Fruit fly (Drosophila melanogaster) whole organism, embryonic: ENCODE data around the gene nudC.

Source experiments
- Atf-2 ChIP-seq: fragments of 200-800 bp; sonication (Bioruptor generic); optimal IDR thresholded peaks from 2 replicates; lab custom pipeline; 2016; ENCODE audit warnings: missing biosample characterization, missing genetic modification characterization
- Bgb ChIP-seq: fragments of 200-800 bp; sonication (Bioruptor generic); IDR thresholded peaks from 2 replicates; pipeline ENCODE4 v1.3.6; 2022; ENCODE audit warnings: missing biosample characterization, missing genetic modification characterization; ENCODE audit not compliant: partially characterized antibody
- CG10321 ChIP-seq: fragments of 200-800 bp; sonication (Bioruptor generic); IDR thresholded peaks from 2 replicates; pipeline ENCODE4 v1.3.6; 2022; ENCODE audit warnings: missing biosample characterization, missing genetic modification characterization
- CG10366 ChIP-seq: fragments of 200-800 bp; sonication (Bioruptor generic); IDR thresholded peaks from 2 replicates; pipeline ENCODE4 v1.3.6; 2022; ENCODE audit warnings: missing biosample characterization, missing genetic modification characterization
- CG10543 ChIP-seq: fragments of 200-800 bp; sonication (Bioruptor generic); optimal IDR thresholded peaks from 3 replicates; lab custom pipeline; 2017; ENCODE audit warnings: missing biosample characterization, mild to moderate bottlenecking, missing genetic modification characterization, moderate library complexity
- CG12071 ChIP-seq: fragments of 200-800 bp; sonication (Bioruptor generic); optimal IDR thresholded peaks from 3 replicates; lab custom pipeline; 2018; ENCODE audit warnings: missing biosample characterization, mild to moderate bottlenecking, missing genetic modification characterization
- CG15073 ChIP-seq: fragments of 200-800 bp; sonication (Bioruptor generic); optimal IDR thresholded peaks from 2 replicates; lab custom pipeline; 2016; ENCODE audit warnings: missing biosample characterization, missing genetic modification characterization
- CG16815 ChIP-seq: fragments of 200-800 bp; sonication (Bioruptor generic); optimal IDR thresholded peaks from 3 replicates; lab custom pipeline; 2017; ENCODE audit warnings: missing biosample characterization, mild to moderate bottlenecking, missing genetic modification characterization
- CG17568 ChIP-seq: fragments of 200-800 bp; sonication (Bioruptor generic); optimal IDR thresholded peaks from 2 replicates; lab custom pipeline; 2018; ENCODE audit warnings: missing biosample characterization, mild to moderate bottlenecking, missing genetic modification characterization, moderate library complexity
- CG18011 ChIP-seq: fragments of 200-800 bp; sonication (Bioruptor generic); optimal IDR thresholded peaks from 2 replicates; lab custom pipeline; 2017; ENCODE audit warnings: missing biosample characterization, missing genetic modification characterization, mild to moderate bottlenecking, moderate library complexity, missing genotype
- CG18262 ChIP-seq: fragments of 200-800 bp; optimal IDR thresholded peaks from 3 replicates; lab custom pipeline; 2019; ENCODE audit warnings: missing biosample characterization, mild to moderate bottlenecking, missing genetic modification characterization, moderate library complexity
- CG31441 ChIP-seq: fragments of 200-800 bp; sonication (Bioruptor generic); IDR thresholded peaks from 2 replicates; pipeline ENCODE4 v1.3.6; 2022; ENCODE audit warnings: missing biosample characterization, missing genetic modification characterization
- CG32532 ChIP-seq: fragments of 200-800 bp; sonication (Bioruptor generic); IDR thresholded peaks from 2 replicates; pipeline ENCODE4 v1.3.6; 2022; ENCODE audit warnings: missing biosample characterization, missing genetic modification characterization
- CG4328 ChIP-seq: fragments of 200-800 bp; sonication (Bioruptor generic); optimal IDR thresholded peaks from 3 replicates; lab custom pipeline; 2017; ENCODE audit warnings: missing biosample characterization, missing genetic modification reagents, missing genetic modification characterization
- CG4854 ChIP-seq: fragments of 200-800 bp; sonication (Bioruptor generic); optimal IDR thresholded peaks from 2 replicates; lab custom pipeline; 2016; ENCODE audit warnings: missing biosample characterization, missing genetic modification characterization, inconsistent platforms
- CG7786 ChIP-seq: fragments of 200-800 bp; sonication (Bioruptor generic); optimal IDR thresholded peaks from 2 replicates; lab custom pipeline; 2016; ENCODE audit warnings: missing biosample characterization, missing genetic modification characterization
- CG9437 ChIP-seq: fragments of 200-800 bp; sonication (Bioruptor generic); optimal IDR thresholded peaks from 2 replicates; lab custom pipeline; 2018; ENCODE audit warnings: missing biosample characterization, mild to moderate bottlenecking, missing genetic modification characterization
- CG9876 ChIP-seq: fragments of 200-800 bp; sonication (Bioruptor generic); optimal IDR thresholded peaks from 2 replicates; lab custom pipeline; 2016; ENCODE audit warnings: missing biosample characterization, missing genetic modification characterization
- Deaf1 ChIP-seq: fragments of 200-800 bp; optimal IDR thresholded peaks from 3 replicates; lab custom pipeline; 2019; ENCODE audit warnings: missing biosample characterization, mild to moderate bottlenecking, missing genetic modification characterization, moderate library complexity
- H15 ChIP-seq: fragments of 200-800 bp; sonication (Bioruptor generic); IDR thresholded peaks from 3 replicates; pipeline ENCODE4 v1.3.6; 2022; ENCODE audit warnings: missing biosample characterization, missing genetic modification characterization
- HLHmδ ChIP-seq: fragments of 200-800 bp; sonication (Bioruptor generic); optimal IDR thresholded peaks from 2 replicates; lab custom pipeline; 2018; ENCODE audit warnings: missing biosample characterization, mild to moderate bottlenecking, missing genetic modification characterization, moderate library complexity
- Hand ChIP-seq: fragments of 200-800 bp; sonication (Bioruptor generic); optimal IDR thresholded peaks from 2 replicates; lab custom pipeline; 2017; ENCODE audit warnings: mild to moderate bottlenecking, missing biosample characterization, missing genetic modification reagents, missing genetic modification characterization
- HmgD ChIP-seq: fragments of 200-800 bp; sonication (Bioruptor generic); optimal IDR thresholded peaks from 3 replicates; lab custom pipeline; 2016; ENCODE audit warnings: missing biosample characterization, missing genetic modification characterization
- Lpt ChIP-seq: fragments of >200 bp; optimal IDR thresholded peaks from 2 replicates; lab custom pipeline; 2018; ENCODE audit warnings: missing biosample characterization, missing genetic modification characterization
- MESR4 ChIP-seq: fragments of 200-800 bp; sonication (Bioruptor generic); optimal IDR thresholded peaks from 2 replicates; lab custom pipeline; 2018; ENCODE audit warnings: missing biosample characterization, mild to moderate bottlenecking, missing genetic modification characterization, moderate library complexity
- Med ChIP-seq: fragments of 200-800 bp; sonication (Bioruptor generic); peaks from one replicate; lab custom pipeline; 2016; ENCODE audit warnings: missing biosample characterization, missing genetic modification characterization, mild to moderate bottlenecking, inconsistent platforms, moderate library complexity
- Optix ChIP-seq: fragments of 200-800 bp; sonication (Bioruptor generic); IDR thresholded peaks from 3 replicates; pipeline ENCODE4 v1.3.6; 2022; ENCODE audit warnings: missing biosample characterization, missing genetic modification characterization
- Poxn ChIP-seq: fragments of 200-800 bp; sonication (Bioruptor generic); IDR thresholded peaks from 2 replicates; pipeline ENCODE4 v1.3.6; 2022; ENCODE audit warnings: missing biosample characterization, missing genetic modification characterization
- Ptx1 ChIP-seq: fragments of 200-800 bp; sonication (Bioruptor generic); IDR thresholded peaks from 2 replicates; pipeline ENCODE4 v1.3.6; 2022; ENCODE audit warnings: missing biosample characterization, missing genetic modification characterization
- Stat92E ChIP-seq, 3 experiments: fragments of >200 bp in 2 of 3; fragments of 200-800 bp in 1 of 3; sonication (Bioruptor generic) in 1 of 3; optimal IDR thresholded peaks; 2 replicates each; lab custom pipeline; 2017 to 2019; ENCODE audit warnings: missing biosample characterization in 3 of 3, missing genetic modification characterization in 3 of 3, mild to moderate bottlenecking in 1 of 3, moderate library complexity in 1 of 3
- amos ChIP-seq: fragments of 200-800 bp; sonication (Bioruptor generic); IDR thresholded peaks from 2 replicates; pipeline ENCODE4 v1.3.6; 2022; ENCODE audit warnings: missing biosample characterization, missing genetic modification characterization; ENCODE audit not compliant: partially characterized antibody
- btn ChIP-seq: fragments of 200-800 bp; sonication (Bioruptor generic); optimal IDR thresholded peaks from 2 replicates; lab custom pipeline; 2016; ENCODE audit warnings: missing biosample characterization, missing genetic modification characterization
- chm ChIP-seq: fragments of 200-800 bp; sonication (Bioruptor generic); IDR thresholded peaks from 2 replicates; pipeline ENCODE4 v1.3.6; 2022; ENCODE audit warnings: missing biosample characterization, missing genetic modification characterization
- crol ChIP-seq: fragments of 200-800 bp; sonication (Bioruptor generic); IDR thresholded peaks from 2 replicates; pipeline ENCODE4 v1.3.6; 2022; ENCODE audit warnings: missing biosample characterization, missing genetic modification characterization
- cwo ChIP-seq: fragments of 200-800 bp; sonication (Bioruptor generic); optimal IDR thresholded peaks from 3 replicates; lab custom pipeline; 2017; ENCODE audit warnings: missing biosample characterization, missing genetic modification characterization, mild to moderate bottlenecking, moderate library complexity, missing genetic modification reagents
- dati ChIP-seq: fragments of 200-800 bp; sonication (Bioruptor generic); IDR thresholded peaks from 2 replicates; pipeline ENCODE4 v1.3.6; 2022; ENCODE audit warnings: missing biosample characterization, missing genetic modification characterization
- dm ChIP-seq: fragments of 200-800 bp; sonication (Bioruptor generic); optimal IDR thresholded peaks from 3 replicates; lab custom pipeline; 2016; ENCODE audit warnings: missing biosample characterization, missing genetic modification characterization
- fd64A ChIP-seq: fragments of 200-800 bp; sonication (Bioruptor generic); optimal IDR thresholded peaks from 3 replicates; lab custom pipeline; 2018; ENCODE audit warnings: missing biosample characterization, mild to moderate bottlenecking, missing genetic modification characterization
- h ChIP-seq: fragments of >200 bp; optimal IDR thresholded peaks from 2 replicates; lab custom pipeline; 2017
- her ChIP-seq: fragments of 200-800 bp; sonication (Bioruptor generic); optimal IDR thresholded peaks from 2 replicates; lab custom pipeline; 2016; ENCODE audit warnings: missing biosample characterization, missing genetic modification characterization
- jing ChIP-seq: fragments of 200-800 bp; sonication (Bioruptor generic); optimal IDR thresholded peaks from 2 replicates; lab custom pipeline; 2018; ENCODE audit warnings: missing biosample characterization, mild to moderate bottlenecking, missing genetic modification characterization
- ken ChIP-seq: fragments of 200-800 bp; sonication (Bioruptor generic); IDR thresholded peaks from 3 replicates; pipeline ENCODE4 v1.3.6; 2022; ENCODE audit warnings: missing biosample characterization, missing genetic modification characterization
- mam ChIP-seq: fragments of 200-800 bp; sonication (Bioruptor generic); optimal IDR thresholded peaks from 3 replicates; lab custom pipeline; 2016; ENCODE audit warnings: missing biosample characterization, missing genetic modification characterization
- nerfin-2 ChIP-seq: fragments of 200-800 bp; sonication (Bioruptor generic); IDR thresholded peaks from 2 replicates; pipeline ENCODE4 v1.3.6; 2022; ENCODE audit warnings: missing biosample characterization, missing genetic modification characterization; ENCODE audit not compliant: partially characterized antibody
- nmo ChIP-seq: fragments of 200-800 bp; sonication (Bioruptor generic); optimal IDR thresholded peaks from 2 replicates; lab custom pipeline; 2018; ENCODE audit warnings: missing biosample characterization, mild to moderate bottlenecking, missing genetic modification characterization, moderate library complexity
- nom ChIP-seq: fragments of 200-800 bp; sonication (Bioruptor generic); optimal IDR thresholded peaks from 2 replicates; lab custom pipeline; 2017; ENCODE audit warnings: missing biosample characterization, missing genetic modification characterization, mild to moderate bottlenecking, moderate library complexity, missing genetic modification reagents
- odd ChIP-seq: fragments of 200-800 bp; sonication (Bioruptor generic); optimal IDR thresholded peaks from 2 replicates; lab custom pipeline; 2017; ENCODE audit warnings: missing biosample characterization, mild to moderate bottlenecking, missing genetic modification characterization
- stc ChIP-seq: fragments of 200-800 bp; sonication (Bioruptor generic); IDR thresholded peaks from 2 replicates; pipeline ENCODE4 v1.3.6; 2022; ENCODE audit warnings: missing biosample characterization, missing genetic modification characterization
- toy ChIP-seq: fragments of 200-800 bp; sonication (Bioruptor generic); IDR thresholded peaks from 2 replicates; pipeline ENCODE4 v1.3.6; 2022; ENCODE audit warnings: missing biosample characterization, missing genetic modification characterization
- wek ChIP-seq: fragments of 200-800 bp; sonication (Bioruptor generic); optimal IDR thresholded peaks from 3 replicates; lab custom pipeline; 2018; ENCODE audit warnings: missing biosample characterization, mild to moderate bottlenecking, missing genetic modification characterization, moderate library complexity
- z ChIP-seq: fragments of 200-800 bp; sonication (Bioruptor generic); IDR thresholded peaks from 3 replicates; pipeline ENCODE4 v1.3.6; 2022; ENCODE audit warnings: missing biosample characterization, missing genetic modification characterization
- zen2 ChIP-seq: fragments of 200-800 bp; sonication (Bioruptor generic); IDR thresholded peaks from 3 replicates; pipeline ENCODE4 v1.3.6; 2022; ENCODE audit warnings: missing biosample characterization, missing genetic modification characterization; ENCODE audit not compliant: partially characterized antibody

The nudC gene

DNA sequence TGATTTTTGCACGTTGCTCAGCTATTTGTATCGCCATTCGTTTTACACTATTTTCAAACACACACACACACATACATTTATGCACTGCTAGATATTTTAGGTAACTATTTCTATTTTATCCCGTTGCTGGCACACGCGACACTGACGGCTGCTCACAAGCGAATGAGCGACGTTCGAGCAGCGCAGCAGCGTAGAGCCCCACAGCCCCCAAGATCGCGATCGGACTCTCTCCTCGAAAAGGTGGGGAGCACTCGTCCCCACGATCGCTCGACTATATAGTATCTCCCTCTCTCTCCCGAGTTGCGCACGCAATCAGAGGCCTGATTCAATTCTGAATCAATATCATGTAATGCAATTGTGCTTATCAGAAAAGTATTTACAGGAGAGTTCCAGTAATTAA is 4.8 kb upstream of the nudC start (continued):
- TF ChIP-seq Med (GFP tag; lab: Kevin White, UChicago) (peak; percentile 74), CG31441 (GFP tag; lab: Robert Waterston, UW) (no peak), CG32532 (GFP tag; lab: Robert Waterston, UW) (peak; percentile 43; the same call in 1 of the 2 replicates), stc (GFP tag; lab: Robert Waterston, UW) (no peak), nom (GFP tag; lab: Kevin White, UChicago) (peak; percentile 85), CG12071 (no peak), CG16815 (GFP tag; lab: Kevin White, UChicago) (no peak), cwo (peak; percentile 43), h (lab: Kevin White, UChicago) (no peak), CG10543 (GFP tag; lab: Kevin White, UChicago) (peak; percentile 56), CG7786 (GFP tag; lab: Kevin White, UChicago) (no peak), HmgD (no peak), CG9876 (GFP tag; lab: Kevin White, UChicago) (no peak), HLHmδ (GFP tag; lab: Kevin White, UChicago) (peak; percentile 80), crol (peak; percentile 21; the same call in 1 of the 2 replicates), Lpt (no peak), CG18011 (GFP tag; lab: Kevin White, UChicago) (no peak), CG18262 (tag; lab: Kevin White, UChicago) (no peak), CG15073 (GFP tag; lab: Kevin White, UChicago) (no peak), amos (GFP tag; lab: Robert Waterston, UW) (peak; percentile 26; the same call in 1 of the 2 replicates), dm (GFP tag; lab: Kevin White, UChicago) (no peak), ken (GFP tag; lab: Robert Waterston, UW) (0 out of 3 replicates have a peak, but pooled peaks have one; percentile 11), Deaf1 (tag; lab: Kevin White, UChicago) (peak; percentile 84), z (GFP tag; lab: Robert Waterston, UW) (no peak), Ptx1 (GFP tag; lab: Robert Waterston, UW) (no peak), nerfin-2 (no peak), wek (GFP tag; lab: Kevin White, UChicago) (no peak), chm (GFP tag; lab: Robert Waterston, UW) (peak; percentile 59), MESR4 (GFP tag; lab: Kevin White, UChicago) (peak; percentile 2), Poxn (no peak), CG10321 (GFP tag; lab: Robert Waterston, UW) (no peak), CG10366 (GFP tag; lab: Robert Waterston, UW) (no peak), zen2 (no peak), Hand (no peak), btn (GFP tag; lab: Kevin White, UChicago) (no peak), H15 (no peak), CG4854 (GFP tag; lab: Kevin White, UChicago) (no peak), CG17568 (GFP tag; lab: Kevin White, UChicago) (no peak), jing (GFP tag; lab: Kevin White, UChicago) (no peak), toy (GFP tag; lab: Robert Waterston, UW) (no peak), CG9437 (no peak), Stat92E (GFP tag; optimal IDR thresholded peaks at IDR 0.05; lab: Kevin White, UChicago) (peak in 1 of 3 experiments; percentile 13), Optix (no peak), odd (GFP tag; lab: Kevin White, UChicago) (no peak), CG4328 (GFP tag; lab: Kevin White, UChicago) (no peak), mam (GFP tag; lab: Kevin White, UChicago) (no peak), dati (GFP tag; lab: Robert Waterston, UW) (no peak), fd64A (GFP tag; lab: Kevin White, UChicago) (no peak), her (GFP tag; lab: Kevin White, UChicago) (no peak), Atf-2 (GFP tag; lab: Kevin White, UChicago) (no peak), Bgb (peak; percentile 47), nmo (GFP tag; lab: Kevin White, UChicago) (no peak)
